Worm (Caenorhabditis elegans): ENCODE measurements around the gene fbxa-167.

Gene fbxa-167

ce11 chrII:13664993-13665680 lies 23.8 kb downstream of the fbxa-167 start (continued):
- peak; percentile 8 for TF ChIP-seq mep-1 (tag; optimal IDR thresholded peaks at IDR 0.05)
- TF ChIP-seq nhr-76 (tag; optimal IDR thresholded peaks at IDR 0.05): no peak
- no peak for TF ChIP-seq cey-2 (tag; optimal IDR thresholded peaks at IDR 0.05; ENCODE audit: borderline replicate concordance, insufficient read depth)
- TF ChIP-seq ztf-11 (tag; optimal IDR thresholded peaks at IDR 0.05): no peak
- TF ChIP-seq R02D3.7 (tag; optimal IDR thresholded peaks at IDR 0.05): no peak
- no peak for TF ChIP-seq nhr-111 (GFP tag; optimal IDR thresholded peaks at IDR 0.05)
- TF ChIP-seq dmd-8 (GFP tag; IDR thresholded peaks at IDR 0.05): no peak
- no peak for TF ChIP-seq ztf-7 (tag; optimal IDR thresholded peaks at IDR 0.05)
- peak; percentile 69 for TF ChIP-seq aha-1 (tag)
- TF ChIP-seq ZK337.2 (GFP tag; IDR thresholded peaks at IDR 0.05): no peak
- TF ChIP-seq sdz-12 (GFP tag; optimal IDR thresholded peaks at IDR 0.05): no peak
- TF ChIP-seq madf-9 (GFP tag; conservative IDR thresholded peaks at IDR 0.05): no peak
- no peak for TF ChIP-seq zfp-2 (tag; optimal IDR thresholded peaks at IDR 0.05)
- TF ChIP-seq dve-1 (tag; optimal IDR thresholded peaks at IDR 0.05; ENCODE audit: insufficient read depth): peak; percentile 93
- no peak for TF ChIP-seq Y48G9A.11 (GFP tag; IDR thresholded peaks at IDR 0.05)
- no peak for TF ChIP-seq lim-7 (GFP tag; IDR thresholded peaks at IDR 0.05)
- TF ChIP-seq aly-2 (tag; optimal IDR thresholded peaks at IDR 0.05): no peak
- no peak for TF ChIP-seq unc-130 (GFP tag; optimal IDR thresholded peaks at IDR 0.05)
- no peak for TF ChIP-seq mdt-29 (GFP tag; IDR thresholded peaks at IDR 0.05)
- TF ChIP-seq daf-8 (GFP tag; IDR thresholded peaks at IDR 0.05): no peak
- TF ChIP-seq lsy-2 (tag; optimal IDR thresholded peaks at IDR 0.05): peak in 1 of 2 experiments; percentile 78
- TF ChIP-seq nhr-41 (GFP tag; IDR thresholded peaks at IDR 0.05): no peak
- no peak for TF ChIP-seq daf-16 (GFP tag; optimal IDR thresholded peaks at IDR 0.05)
- peak; percentile 88 for TF ChIP-seq daf-16 (tag; optimal IDR thresholded peaks at IDR 0.05)
- TF ChIP-seq T20F7.1 (GFP tag; optimal IDR thresholded peaks at IDR 0.05): no peak
- no peak for TF ChIP-seq nhr-102 (tag; optimal IDR thresholded peaks at IDR 0.05)
- TF ChIP-seq hlh-11 (tag; optimal IDR thresholded peaks at IDR 0.05): peak; percentile 81
- no peak for TF ChIP-seq jun-1 (tag; optimal IDR thresholded peaks at IDR 0.05)
- TF ChIP-seq egl-43 (GFP tag; IDR thresholded peaks at IDR 0.05): no peak
- no peak for TF ChIP-seq F10B5.3 (tag; optimal IDR thresholded peaks at IDR 0.05)
- TF ChIP-seq lin-38 (GFP tag; IDR thresholded peaks at IDR 0.05): no peak
- no peak for TF ChIP-seq snpc-1.2 (GFP tag; IDR thresholded peaks at IDR 0.05)
- no peak for TF ChIP-seq ceh-28 (tag; optimal IDR thresholded peaks at IDR 0.05)
- TF ChIP-seq ama-1 (optimal IDR thresholded peaks at IDR 0.05): no peak
- TF ChIP-seq F26F4.8 (GFP tag; conservative IDR thresholded peaks at IDR 0.05): no peak
- TF ChIP-seq egl-27 (tag; optimal IDR thresholded peaks at IDR 0.05): no peak
- no peak for TF ChIP-seq dmd-9 (GFP tag; IDR thresholded peaks at IDR 0.05)
- no peak for TF ChIP-seq ceh-20 (GFP tag; IDR thresholded peaks at IDR 0.05)
- peak; percentile 85 for TF ChIP-seq dmd-6 (GFP tag; IDR thresholded peaks at IDR 0.05)
- no peak for TF ChIP-seq madf-5 (GFP tag; IDR thresholded peaks at IDR 0.05)
- no peak for TF ChIP-seq Y105C5A.15 (GFP tag; IDR thresholded peaks at IDR 0.05)
- no peak for TF ChIP-seq hif-1 (tag; optimal IDR thresholded peaks at IDR 0.05)
- no peak for TF ChIP-seq snpc-4 (tag; optimal IDR thresholded peaks at IDR 0.05)
- TF ChIP-seq spr-1 (tag; optimal IDR thresholded peaks at IDR 0.05): no peak
- no peak for TF ChIP-seq mxl-2 (GFP tag; conservative IDR thresholded peaks at IDR 0.05)
- no peak for TF ChIP-seq saeg-2 (GFP tag; IDR thresholded peaks at IDR 0.05)
- no peak for TF ChIP-seq spr-3 (GFP tag; optimal IDR thresholded peaks at IDR 0.05)
- no peak for TF ChIP-seq rbr-2 (tag; optimal IDR thresholded peaks at IDR 0.05)
- no peak for TF ChIP-seq daf-19 (GFP tag; conservative IDR thresholded peaks at IDR 0.05)
- TF ChIP-seq mxl-3 (GFP tag; optimal IDR thresholded peaks at IDR 0.05): peak; percentile 31
- TF ChIP-seq hlh-30 (tag; optimal IDR thresholded peaks at IDR 0.05; ENCODE audit: insufficient read depth): peak; percentile 22
